Worm (Caenorhabditis elegans): ENCODE data around the gene C25D7.5.

DNA sequence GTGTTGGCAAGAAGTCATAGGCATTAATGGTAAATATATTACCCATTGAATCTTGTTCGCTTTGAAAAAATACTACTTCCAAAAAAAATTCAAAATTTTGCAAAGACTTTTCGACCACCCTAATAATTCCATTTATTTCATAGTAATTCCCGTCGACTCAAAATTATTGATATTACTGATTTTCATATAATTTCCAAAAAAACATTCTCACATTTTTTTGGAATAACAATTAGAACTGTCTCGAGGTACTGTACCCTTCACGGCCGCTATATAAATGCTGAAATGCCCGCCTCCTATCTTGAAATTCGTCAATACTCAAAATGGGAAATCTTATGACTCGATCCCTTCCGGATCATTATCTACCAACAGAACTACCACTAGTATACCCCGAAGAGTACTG, 28.9 kb upstream of the C25D7.5 start, which contains the start of gene F14H8.4:
- TF ChIP-seq pag-3 (tag; optimal IDR thresholded peaks at IDR 0.05; ENCODE audit: borderline replicate concordance, insufficient read depth) (no peak), nhr-11 (tag; optimal IDR thresholded peaks at IDR 0.05) (no peak), nhr-76 (tag; optimal IDR thresholded peaks at IDR 0.05) (no peak), swsn-7 (tag; optimal IDR thresholded peaks at IDR 0.05) (no peak), pqm-1 (tag; optimal IDR thresholded peaks at IDR 0.05) (no peak), snpc-4 (tag; optimal IDR thresholded peaks at IDR 0.05) (no peak), efl-3 (GFP tag; optimal IDR thresholded peaks at IDR 0.05) (no peak), nhr-84 (tag; optimal IDR thresholded peaks at IDR 0.05) (no peak), skn-1 (tag; optimal IDR thresholded peaks at IDR 0.05) (no peak), elt-2 (tag; optimal IDR thresholded peaks at IDR 0.05) (no peak), ceh-90 (tag; optimal IDR thresholded peaks at IDR 0.05) (no peak), sox-4 (tag; optimal IDR thresholded peaks at IDR 0.05) (no peak), hlh-4 (tag; optimal IDR thresholded peaks at IDR 0.05) (no peak), ceh-88 (GFP tag; IDR thresholded peaks at IDR 0.05) (no peak)

Measured in whole organism, L1 larva.